Worm (Caenorhabditis elegans) whole organism, L2 larva: ENCODE results near the gene gtf-2H1.

ENCODE experiments used
- R02D3.7 ChIP-seq: fragments of 150-350 bp; optimal IDR thresholded peaks from 2 replicates; lab custom pipeline; 2014; ENCODE audit warnings: missing biosample characterization, missing genetic modification characterization
- ZK546.5 ChIP-seq: sonication (generic microtip); optimal IDR thresholded peaks from 2 replicates; lab custom pipeline; 2017; ENCODE audit warnings: missing biosample characterization, missing genetic modification characterization
- aly-2 ChIP-seq: fragments of 150-350 bp; optimal IDR thresholded peaks from 2 replicates; lab custom pipeline; 2014; ENCODE audit warnings: missing biosample characterization, missing genetic modification characterization
- blmp-1 ChIP-seq: sonication (generic microtip); optimal IDR thresholded peaks from 2 replicates; lab custom pipeline; 2017; ENCODE audit warnings: missing genetic modification characterization, mild to moderate bottlenecking, missing compliant biosample characterization, antibody characterized with exemption, moderate library complexity; ENCODE audit not compliant: insufficient read depth
- ceh-82 ChIP-seq: fragments of 150-350 bp; optimal IDR thresholded peaks from 2 replicates; lab custom pipeline; 2014; ENCODE audit warnings: missing biosample characterization, missing genetic modification characterization
- dmd-4 ChIP-seq: sonication (generic microtip); optimal IDR thresholded peaks from 2 replicates; lab custom pipeline; 2017; ENCODE audit warnings: missing biosample characterization, missing genetic modification characterization
- fos-1 ChIP-seq: fragments of 150-350 bp; optimal IDR thresholded peaks from 2 replicates; lab custom pipeline; 2014; ENCODE audit warnings: missing biosample characterization, missing genetic modification characterization
- lin-39 ChIP-seq: fragments of 150-350 bp; optimal IDR thresholded peaks from 2 replicates; lab custom pipeline; 2014; ENCODE audit warnings: missing biosample characterization, missing genetic modification reagents, missing genetic modification characterization
- lsy-2 ChIP-seq, 2 experiments: fragments of 150-350 bp in 1 of 2; sonication (generic microtip) in 1 of 2; optimal IDR thresholded peaks; 2 replicates each; lab custom pipeline; 2014 to 2017; ENCODE audit warnings: missing biosample characterization in 2 of 2, missing genetic modification characterization in 2 of 2
- nhr-12 ChIP-seq: fragments of 150-350 bp; optimal IDR thresholded peaks from 2 replicates; lab custom pipeline; 2014; ENCODE audit warnings: missing biosample characterization, missing genetic modification characterization
- nhr-237 ChIP-seq: fragments of 150-350 bp; optimal IDR thresholded peaks from 2 replicates; lab custom pipeline; 2014; ENCODE audit warnings: missing biosample characterization, missing genetic modification characterization
- unc-55 ChIP-seq: fragments of 150-350 bp; sonication (generic microtip); optimal IDR thresholded peaks from 3 replicates; lab custom pipeline; 2014; ENCODE audit warnings: missing biosample characterization, missing genetic modification reagents, missing genetic modification characterization
- zag-1 ChIP-seq: fragments of 150-350 bp; optimal IDR thresholded peaks from 2 replicates; lab custom pipeline; 2014; ENCODE audit warnings: missing biosample characterization, missing genetic modification characterization
- ztf-4 ChIP-seq: fragments of 150-350 bp; optimal IDR thresholded peaks from 2 replicates; lab custom pipeline; 2014; ENCODE audit warnings: missing biosample characterization, missing genetic modification characterization

ce11 chrIV:210591-210990 lies 21.0 kb downstream of the gtf-2H1 start:
- peak; percentile 56 for TF ChIP-seq fos-1
- no peak for TF ChIP-seq nhr-12 (tag; lab: Kevin White, UChicago)
- TF ChIP-seq R02D3.7 (tag; lab: Kevin White, UChicago): no peak
- TF ChIP-seq nhr-237 (tag; lab: Kevin White, UChicago): no peak
- no peak for TF ChIP-seq ZK546.5 (tag; lab: Kevin White, UChicago)
- no peak for TF ChIP-seq aly-2 (tag; lab: Kevin White, UChicago)
- no peak for TF ChIP-seq zag-1 (tag; lab: Kevin White, UChicago)
- peak; percentile 43 for TF ChIP-seq unc-55 (GFP tag; lab: Kevin White, UChicago)
- no peak for TF ChIP-seq ztf-4 (tag; lab: Kevin White, UChicago)
- peak in 1 of 2 experiments; percentile 36 for TF ChIP-seq lsy-2 (tag; optimal IDR thresholded peaks at IDR 0.05; lab: Kevin White, UChicago)
- TF ChIP-seq lin-39 (tag; lab: Kevin White, UChicago): no peak
- TF ChIP-seq ceh-82 (tag; lab: Kevin White, UChicago): no peak
- TF ChIP-seq dmd-4 (tag; lab: Kevin White, UChicago): no peak
- TF ChIP-seq blmp-1: no peak
